Worm (Caenorhabditis elegans): ENCODE results near the gene semo-1.
A peak's percentile ranks its signal among the peaks of the same experiment; 100 is the strongest.

Gene semo-1

DNA sequence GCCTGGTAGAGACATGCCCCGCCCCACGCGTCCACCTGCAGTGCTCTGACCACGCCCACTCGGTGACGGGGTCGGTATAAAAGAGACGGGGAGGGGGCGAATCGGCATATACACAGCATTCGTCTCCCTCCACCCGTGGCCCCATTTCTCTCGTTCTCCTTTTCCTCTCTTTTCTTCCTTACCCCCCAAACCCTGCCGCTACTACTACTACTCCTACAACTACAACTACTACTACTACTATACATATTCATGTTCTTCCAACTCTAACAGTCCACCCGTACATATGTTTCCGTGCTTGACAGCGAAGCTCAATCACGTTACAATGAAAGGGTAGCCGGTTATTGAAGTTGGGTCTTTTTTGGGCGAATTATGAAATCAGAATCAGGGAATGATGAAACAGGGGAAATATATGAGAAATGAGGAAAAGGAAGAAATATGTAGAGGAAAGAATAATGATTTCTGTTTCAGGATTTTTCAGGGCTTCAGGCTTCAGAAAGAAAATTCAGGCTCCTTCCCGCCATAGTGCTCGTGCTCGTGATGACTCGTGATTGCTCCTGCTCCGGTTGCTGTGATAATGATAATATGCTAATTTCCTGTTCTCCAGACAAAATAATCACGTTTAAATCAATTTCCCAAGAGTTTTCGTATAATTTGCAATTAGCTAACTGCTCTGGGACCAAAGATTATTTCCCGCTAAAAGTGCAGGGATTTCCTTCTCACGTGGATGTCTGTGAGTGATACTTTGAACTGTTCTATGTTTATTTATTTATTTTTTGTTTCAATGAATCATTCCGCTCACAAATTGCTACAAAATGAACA lies 17.0 kb upstream of the semo-1 start:
- TF ChIP-seq ceh-36 (tag; optimal IDR thresholded peaks at IDR 0.05) (peak; percentile 97), F13C5.2 (tag; optimal IDR thresholded peaks at IDR 0.05) (peak; percentile 99), hnd-1 (tag; optimal IDR thresholded peaks at IDR 0.05) (peak; percentile 91), ama-1 (optimal IDR thresholded peaks at IDR 0.05) (peak; percentile 100), flt-1 (GFP tag; IDR thresholded peaks at IDR 0.05) (peak; percentile 94), hmg-4 (GFP tag; optimal IDR thresholded peaks at IDR 0.05) (peak; percentile 100), hmbx-1 (tag; optimal IDR thresholded peaks at IDR 0.05) (peak; percentile 96), tbx-11 (GFP tag; IDR thresholded peaks at IDR 0.05) (peak; percentile 91), aly-1 (tag; optimal IDR thresholded peaks at IDR 0.05) (peak; percentile 94), B0310.2 (tag; optimal IDR thresholded peaks at IDR 0.05) (peak; percentile 100), tbx-37 (GFP tag; conservative IDR thresholded peaks at IDR 0.05) (peak; percentile 84), sea-1 (GFP tag; conservative IDR thresholded peaks at IDR 0.05) (peak; percentile 97), scrt-1 (GFP tag; IDR thresholded peaks at IDR 0.05) (peak; percentile 93), tra-4 (tag; optimal IDR thresholded peaks at IDR 0.05) (peak; percentile 100), pes-1 (GFP tag; IDR thresholded peaks at IDR 0.05) (peak; percentile 94), ceh-13 (GFP tag; optimal IDR thresholded peaks at IDR 0.05) (peak; percentile 89), ets-7 (tag; optimal IDR thresholded peaks at IDR 0.05) (peak; percentile 74)

DNA sequence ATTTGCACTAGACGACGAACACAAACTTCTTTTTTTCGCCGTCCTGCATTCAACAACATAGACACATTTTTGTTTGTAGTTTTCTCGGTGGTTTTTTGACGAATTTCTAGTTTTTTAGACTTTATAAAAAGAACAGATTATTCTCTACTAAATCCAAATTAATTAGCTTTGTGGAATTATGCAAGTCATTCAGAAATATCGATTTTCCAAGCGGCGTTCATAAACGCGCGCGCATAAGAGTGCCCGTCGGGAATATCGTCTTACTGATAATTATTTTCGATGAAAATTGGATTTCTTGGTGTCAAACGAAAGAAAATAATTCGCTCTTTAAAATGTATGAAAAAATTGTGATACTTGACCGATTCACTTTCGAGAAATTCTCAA lies 16.4 kb upstream of the semo-1 start:
- TF ChIP-seq aly-1 (tag; optimal IDR thresholded peaks at IDR 0.05) (no peak), sea-1 (GFP tag; conservative IDR thresholded peaks at IDR 0.05) (no peak), ama-1 (optimal IDR thresholded peaks at IDR 0.05) (no peak), ceh-13 (GFP tag; optimal IDR thresholded peaks at IDR 0.05) (no peak), flt-1 (GFP tag; IDR thresholded peaks at IDR 0.05) (no peak), tra-4 (tag; optimal IDR thresholded peaks at IDR 0.05) (no peak), tbx-37 (GFP tag; conservative IDR thresholded peaks at IDR 0.05) (no peak), scrt-1 (GFP tag; IDR thresholded peaks at IDR 0.05) (no peak), ets-7 (tag; optimal IDR thresholded peaks at IDR 0.05) (no peak), pes-1 (GFP tag; IDR thresholded peaks at IDR 0.05) (no peak), hnd-1 (tag; optimal IDR thresholded peaks at IDR 0.05) (no peak), hmbx-1 (tag; optimal IDR thresholded peaks at IDR 0.05) (no peak), B0310.2 (tag; optimal IDR thresholded peaks at IDR 0.05) (no peak), F13C5.2 (tag; optimal IDR thresholded peaks at IDR 0.05) (no peak), ceh-36 (tag; optimal IDR thresholded peaks at IDR 0.05) (no peak), tbx-11 (GFP tag; IDR thresholded peaks at IDR 0.05) (no peak)

DNA sequence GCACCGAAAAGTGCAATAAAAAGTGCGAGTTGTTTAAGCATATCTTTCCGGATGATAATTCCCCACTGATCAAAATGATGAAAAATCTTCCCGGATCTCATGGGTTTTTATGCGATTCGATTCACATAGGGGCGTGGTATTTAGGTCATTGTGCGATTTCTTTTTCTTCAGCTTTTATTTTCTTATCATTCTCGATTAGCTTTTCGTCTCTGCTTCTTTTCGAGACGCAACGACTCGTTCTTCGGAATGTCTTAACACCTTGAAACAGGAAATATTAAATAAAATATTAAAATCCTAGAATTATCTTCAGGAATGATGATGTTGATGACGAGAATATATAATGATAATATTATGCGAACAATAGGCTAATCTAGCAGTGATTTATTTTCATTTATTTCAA lies 7.3 kb upstream of the semo-1 start, which contains the start of gene Y37A1B.7:
Gene Y37A1B.7, minus strand, starts transcription at position 101 of the 400 bp plus-strand sequence.
- TF ChIP-seq tbx-11 (GFP tag; IDR thresholded peaks at IDR 0.05), result no peak
- TF ChIP-seq scrt-1 (GFP tag; IDR thresholded peaks at IDR 0.05), result no peak
- TF ChIP-seq aly-1 (tag; optimal IDR thresholded peaks at IDR 0.05), result no peak
- TF ChIP-seq ceh-36 (tag; optimal IDR thresholded peaks at IDR 0.05), result no peak
- TF ChIP-seq B0310.2 (tag; optimal IDR thresholded peaks at IDR 0.05), result no peak
- TF ChIP-seq sea-1 (GFP tag; conservative IDR thresholded peaks at IDR 0.05), result no peak

DNA sequence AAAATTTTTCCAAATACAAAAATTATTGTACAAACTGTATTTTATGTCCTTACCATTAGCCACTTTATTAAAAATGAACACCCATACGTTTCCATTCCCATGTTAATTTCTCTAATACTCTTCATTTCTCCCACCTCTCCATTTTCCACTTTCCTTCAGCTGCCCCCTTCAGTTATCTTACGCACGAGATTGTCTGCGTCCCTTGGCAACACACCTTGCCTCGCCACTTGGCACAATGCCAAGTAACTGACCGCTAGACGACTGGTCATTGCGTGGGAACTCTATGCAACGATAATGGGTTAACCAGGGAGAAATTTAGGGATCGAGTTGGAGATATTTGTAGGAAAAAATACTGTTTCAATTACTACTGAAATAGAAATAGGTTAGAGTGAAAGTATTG lies 4.2 kb upstream of the semo-1 start:
- TF ChIP-seq tbx-37 (GFP tag; conservative IDR thresholded peaks at IDR 0.05) (no peak), F13C5.2 (tag; optimal IDR thresholded peaks at IDR 0.05) (peak; percentile 65)

DNA sequence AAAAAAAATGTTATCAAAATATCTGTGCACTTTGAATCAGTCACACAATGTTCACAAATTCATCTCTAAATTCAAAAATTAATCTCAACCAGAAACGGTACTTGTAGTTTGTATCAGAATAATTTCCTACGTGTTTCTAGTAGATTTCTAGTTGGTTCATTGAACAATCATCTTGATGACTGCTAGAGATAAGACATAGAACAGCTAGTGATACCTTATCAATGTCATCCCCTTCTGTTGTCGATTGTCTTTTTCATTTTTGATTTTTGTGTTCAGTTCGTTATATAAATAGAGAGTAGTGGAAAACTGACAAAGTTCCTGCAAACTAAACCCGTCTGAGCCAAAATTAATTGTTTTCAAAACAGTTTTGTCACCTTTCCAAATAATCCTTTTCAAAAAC lies 558 bp upstream of the semo-1 start:
- TF ChIP-seq tra-4 (tag; optimal IDR thresholded peaks at IDR 0.05) (no peak), scrt-1 (GFP tag; IDR thresholded peaks at IDR 0.05) (no peak), hnd-1 (tag; optimal IDR thresholded peaks at IDR 0.05) (no peak), F13C5.2 (tag; optimal IDR thresholded peaks at IDR 0.05) (no peak), pes-1 (GFP tag; IDR thresholded peaks at IDR 0.05) (no peak), tbx-37 (GFP tag; conservative IDR thresholded peaks at IDR 0.05) (no peak), ama-1 (optimal IDR thresholded peaks at IDR 0.05) (no peak), tbx-11 (GFP tag; IDR thresholded peaks at IDR 0.05) (no peak), sea-1 (GFP tag; conservative IDR thresholded peaks at IDR 0.05) (no peak), hmbx-1 (tag; optimal IDR thresholded peaks at IDR 0.05) (no peak)

DNA sequence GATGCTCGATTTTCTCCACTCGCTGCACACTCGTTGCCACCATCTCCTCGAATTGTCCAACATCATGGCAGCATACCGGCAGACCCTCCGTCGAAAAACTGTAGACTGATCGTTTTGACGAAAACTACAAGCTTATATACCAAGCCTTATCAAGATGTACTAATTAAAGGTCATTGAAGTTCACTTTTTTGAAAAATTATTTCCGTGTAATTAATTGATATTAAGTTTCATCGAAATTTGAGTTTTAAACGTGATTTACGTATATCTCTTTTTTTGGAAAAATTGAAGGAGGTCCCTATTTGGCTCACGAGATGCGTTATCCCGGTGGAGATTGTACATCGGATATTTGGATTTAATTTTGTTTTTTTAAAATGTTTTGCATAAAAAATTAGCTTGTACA lies 9.6 kb downstream of the semo-1 start, which contains the start of gene Y37A1B.4:
Gene Y37A1B.4, minus strand, starts transcription at position 101 of the 400 bp plus-strand sequence.
- no peak for TF ChIP-seq tbx-11 (GFP tag; IDR thresholded peaks at IDR 0.05)
- TF ChIP-seq ets-7 (tag; optimal IDR thresholded peaks at IDR 0.05), result no peak
- no peak for TF ChIP-seq hmg-4 (GFP tag; optimal IDR thresholded peaks at IDR 0.05)
- no peak for TF ChIP-seq pes-1 (GFP tag; IDR thresholded peaks at IDR 0.05)
- no peak for TF ChIP-seq hnd-1 (tag; optimal IDR thresholded peaks at IDR 0.05)
- TF ChIP-seq B0310.2 (tag; optimal IDR thresholded peaks at IDR 0.05), result no peak
- no peak for TF ChIP-seq flt-1 (GFP tag; IDR thresholded peaks at IDR 0.05)
- TF ChIP-seq scrt-1 (GFP tag; IDR thresholded peaks at IDR 0.05), result no peak

DNA sequence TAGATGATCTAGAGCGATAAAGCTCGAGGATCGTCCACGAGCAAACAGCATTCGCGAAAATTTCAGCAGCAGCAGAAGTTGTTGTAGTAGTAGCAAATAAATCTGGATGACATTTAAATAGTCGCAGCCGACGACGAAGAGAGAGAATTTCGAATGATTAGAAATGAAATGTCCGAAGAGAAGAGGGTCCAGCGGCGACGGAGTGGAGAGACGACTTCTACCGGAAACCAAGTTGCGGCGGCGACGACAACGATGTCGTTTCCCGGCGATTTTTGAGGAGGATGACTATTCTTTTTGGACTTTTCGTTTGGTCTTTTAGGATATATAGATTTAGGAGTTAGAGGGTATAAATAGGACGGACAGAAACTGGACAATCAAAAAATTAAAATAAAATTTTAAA lies 15.4 kb downstream of the semo-1 start:
- TF ChIP-seq aly-1 (tag; optimal IDR thresholded peaks at IDR 0.05) (no peak), ets-7 (tag; optimal IDR thresholded peaks at IDR 0.05) (no peak), B0310.2 (tag; optimal IDR thresholded peaks at IDR 0.05) (no peak), ceh-36 (tag; optimal IDR thresholded peaks at IDR 0.05) (no peak), hmg-4 (GFP tag; optimal IDR thresholded peaks at IDR 0.05) (no peak), sea-1 (GFP tag; conservative IDR thresholded peaks at IDR 0.05) (no peak), flt-1 (GFP tag; IDR thresholded peaks at IDR 0.05) (no peak)

DNA sequence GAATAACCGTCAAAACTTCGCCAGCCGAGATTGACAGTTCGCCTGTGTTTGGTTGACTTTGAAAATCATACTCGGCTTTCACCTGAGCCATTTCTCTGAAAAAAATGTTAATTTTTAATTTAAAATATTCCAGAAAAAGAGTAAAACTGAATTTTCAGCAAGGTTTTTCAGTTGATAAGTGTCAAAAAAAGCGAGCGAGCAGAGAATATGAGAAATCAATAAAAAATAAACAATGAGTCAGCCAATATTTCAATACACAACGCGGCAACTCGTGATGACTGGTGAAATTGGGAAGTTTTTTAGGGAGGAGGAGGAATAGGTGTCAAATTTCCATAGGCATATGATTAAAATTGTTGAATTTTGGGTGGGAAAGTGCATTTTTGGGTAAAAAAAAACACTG lies 18.8 kb downstream of the semo-1 start, which contains the start of gene lst-4:
Gene lst-4, minus strand, starts transcription at position 101 of the 400 bp plus-strand sequence.
- TF ChIP-seq flt-1 (GFP tag; IDR thresholded peaks at IDR 0.05) (no peak), hmbx-1 (tag; optimal IDR thresholded peaks at IDR 0.05) (no peak), ama-1 (optimal IDR thresholded peaks at IDR 0.05) (no peak), ets-7 (tag; optimal IDR thresholded peaks at IDR 0.05) (no peak), F13C5.2 (tag; optimal IDR thresholded peaks at IDR 0.05) (no peak), tra-4 (tag; optimal IDR thresholded peaks at IDR 0.05) (no peak), sea-1 (GFP tag; conservative IDR thresholded peaks at IDR 0.05) (no peak), hmg-4 (GFP tag; optimal IDR thresholded peaks at IDR 0.05) (no peak), scrt-1 (GFP tag; IDR thresholded peaks at IDR 0.05) (no peak), pes-1 (GFP tag; IDR thresholded peaks at IDR 0.05) (no peak), ceh-36 (tag; optimal IDR thresholded peaks at IDR 0.05) (no peak), aly-1 (tag; optimal IDR thresholded peaks at IDR 0.05) (no peak), ceh-13 (GFP tag; optimal IDR thresholded peaks at IDR 0.05) (no peak)
